Worm (Caenorhabditis elegans): Measurements from ENCODE around the gene elb-1.

ce11 chrIII:11721405-11721804 lies 2.2 kb upstream of the elb-1 start, which contains the start of gene Y41C4A.32:
- TF ChIP-seq ama-1 (optimal IDR thresholded peaks at IDR 0.05) (no peak), nhr-10 (tag; optimal IDR thresholded peaks at IDR 0.05) (no peak), nhr-25 (tag; optimal IDR thresholded peaks at IDR 0.05; ENCODE audit: borderline replicate concordance, insufficient read depth) (no peak), pqm-1 (tag; optimal IDR thresholded peaks at IDR 0.05) (no peak), nhr-76 (tag; optimal IDR thresholded peaks at IDR 0.05) (no peak), ceh-28 (tag; optimal IDR thresholded peaks at IDR 0.05) (no peak), lin-38 (GFP tag; IDR thresholded peaks at IDR 0.05) (peak; percentile 29), T20F7.1 (GFP tag; optimal IDR thresholded peaks at IDR 0.05) (no peak), gei-8 (GFP tag; optimal IDR thresholded peaks at IDR 0.05) (no peak), aha-1 (tag) (no peak), dve-1 (tag; optimal IDR thresholded peaks at IDR 0.05; ENCODE audit: insufficient read depth) (no peak)

Measured in whole organism, L4 larva.